Fruit fly (Drosophila melanogaster): ENCODE measurements around the gene Sulf1.

Sulf1 gene

DNA sequence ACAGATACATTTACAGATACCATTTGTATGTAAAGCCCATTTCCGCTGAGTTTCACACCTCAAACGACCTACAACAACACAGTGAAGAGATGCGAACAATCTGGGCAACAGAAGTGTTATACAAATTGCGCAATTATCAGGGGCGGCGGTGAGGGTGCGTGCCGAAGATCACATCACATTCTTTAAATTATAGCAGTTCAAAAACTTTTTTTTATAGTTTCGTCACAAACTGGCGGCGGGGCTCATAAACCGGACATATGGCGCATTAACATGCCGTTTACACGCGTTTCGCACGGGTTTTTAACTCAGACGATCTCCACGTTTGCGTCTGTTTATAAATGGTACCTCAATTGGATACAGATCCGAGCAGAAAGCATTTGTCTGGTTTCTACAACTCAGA lies 13.8 kb upstream of the Sulf1 start:
- TF ChIP-seq cic (GFP tag; optimal IDR thresholded peaks at IDR 0.05) (no peak), Crg-1 (GFP tag; optimal IDR thresholded peaks at IDR 0.05) (no peak), CG7101 (tag; optimal IDR thresholded peaks at IDR 0.05) (no peak), toe (GFP tag; optimal IDR thresholded peaks at IDR 0.05) (no peak), CG33017 (tag; optimal IDR thresholded peaks at IDR 0.05) (no peak), ovo (GFP tag; optimal IDR thresholded peaks at IDR 0.05) (no peak)

DNA sequence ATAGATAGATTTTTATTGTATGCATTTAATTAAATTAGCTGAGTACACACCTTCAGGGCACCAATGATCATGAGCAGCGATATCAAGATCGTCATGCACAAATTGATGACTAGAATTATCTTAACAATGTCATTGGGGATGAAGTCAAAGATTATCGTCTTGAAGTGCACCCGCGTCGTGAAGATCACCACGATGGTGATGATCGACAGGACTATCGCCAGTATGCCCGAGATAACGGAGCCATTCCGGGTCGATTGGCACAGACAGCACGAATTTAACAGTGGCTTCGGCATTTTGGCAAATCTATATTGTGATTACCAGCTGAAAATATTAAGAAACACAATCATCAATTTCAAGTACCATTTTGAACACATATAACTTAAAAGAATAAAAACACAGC lies 12.7 kb upstream of the Sulf1 start:
- TF ChIP-seq CG5204 (GFP tag; optimal IDR thresholded peaks at IDR 0.05) (no peak), CG14711 (tag; optimal IDR thresholded peaks at IDR 0.05) (no peak), CG12768 (GFP tag; optimal IDR thresholded peaks at IDR 0.05) (no peak), pad (GFP tag; optimal IDR thresholded peaks at IDR 0.05) (no peak), CG1620 (GFP tag; optimal IDR thresholded peaks at IDR 0.05) (no peak), CG7101 (tag; optimal IDR thresholded peaks at IDR 0.05) (no peak), CG11617 (GFP tag; optimal IDR thresholded peaks at IDR 0.05) (no peak), Clk (GFP tag; optimal IDR thresholded peaks at IDR 0.05) (no peak), Crg-1 (GFP tag; optimal IDR thresholded peaks at IDR 0.05) (no peak), ovo (GFP tag; optimal IDR thresholded peaks at IDR 0.05) (no peak), Mnt (GFP tag; optimal IDR thresholded peaks at IDR 0.05) (no peak), toe (GFP tag; optimal IDR thresholded peaks at IDR 0.05) (no peak)

dm6 chr3R:16351044-16351443 lies 11.7 kb upstream of the Sulf1 start:
- TF ChIP-seq cic (GFP tag; optimal IDR thresholded peaks at IDR 0.05) (no peak), tj (GFP tag; optimal IDR thresholded peaks at IDR 0.05) (no peak), CG14711 (tag; optimal IDR thresholded peaks at IDR 0.05) (no peak), Hr96 (GFP tag; optimal IDR thresholded peaks at IDR 0.05) (no peak), CG33017 (tag; optimal IDR thresholded peaks at IDR 0.05) (no peak), pad (GFP tag; optimal IDR thresholded peaks at IDR 0.05) (peak; percentile 20), Clk (GFP tag; optimal IDR thresholded peaks at IDR 0.05) (no peak), toe (GFP tag; optimal IDR thresholded peaks at IDR 0.05) (no peak)

DNA sequence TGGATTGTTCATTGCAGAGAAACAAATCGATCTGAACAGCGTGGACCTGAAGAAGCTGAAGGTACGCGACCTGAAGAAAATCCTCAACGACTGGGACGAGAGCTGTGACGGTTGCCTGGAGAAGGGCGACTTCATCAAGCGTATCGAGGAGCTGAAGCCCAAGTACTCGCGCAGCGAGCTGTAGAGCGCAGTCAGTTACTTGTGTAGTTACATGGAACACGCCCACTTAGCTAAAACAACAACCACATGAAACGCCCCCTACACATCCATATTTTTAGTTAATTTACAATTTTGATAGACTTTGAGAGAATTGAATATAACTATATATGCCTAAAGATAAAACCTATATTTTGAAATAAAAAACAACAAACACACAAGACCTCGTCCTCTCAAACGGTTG lies 11.0 kb upstream of the Sulf1 start:
- no peak for TF ChIP-seq CG1620 (GFP tag; optimal IDR thresholded peaks at IDR 0.05)
- no peak for TF ChIP-seq CG7101 (tag; optimal IDR thresholded peaks at IDR 0.05)
- no peak for TF ChIP-seq CG7045 (GFP tag; optimal IDR thresholded peaks at IDR 0.05)
- TF ChIP-seq cnc (optimal IDR thresholded peaks at IDR 0.05), result no peak
- TF ChIP-seq Mnt (GFP tag; optimal IDR thresholded peaks at IDR 0.05), result no peak
- no peak for TF ChIP-seq tj (GFP tag; optimal IDR thresholded peaks at IDR 0.05)
- no peak for TF ChIP-seq kay (GFP tag; ENCODE audit: borderline replicate concordance)
- TF ChIP-seq toe (GFP tag; optimal IDR thresholded peaks at IDR 0.05), result no peak
- TF ChIP-seq CG14711 (tag; optimal IDR thresholded peaks at IDR 0.05), result no peak
- TF ChIP-seq bab1 (GFP tag; optimal IDR thresholded peaks at IDR 0.05), result no peak
- TF ChIP-seq CG12768 (GFP tag; optimal IDR thresholded peaks at IDR 0.05), result no peak
- no peak for TF ChIP-seq cic (GFP tag; optimal IDR thresholded peaks at IDR 0.05)
- no peak for TF ChIP-seq CG11617 (GFP tag; optimal IDR thresholded peaks at IDR 0.05)
- TF ChIP-seq Crg-1 (GFP tag; optimal IDR thresholded peaks at IDR 0.05), result no peak
- TF ChIP-seq ovo (GFP tag; optimal IDR thresholded peaks at IDR 0.05), result no peak
- no peak for TF ChIP-seq pad (GFP tag; optimal IDR thresholded peaks at IDR 0.05)
- no peak for TF ChIP-seq Clk (GFP tag; optimal IDR thresholded peaks at IDR 0.05)
- TF ChIP-seq CG5204 (GFP tag; optimal IDR thresholded peaks at IDR 0.05), result no peak
- TF ChIP-seq Hr96 (GFP tag; optimal IDR thresholded peaks at IDR 0.05), result no peak

dm6 chr3R:16349111-16349655 lies 9.8 kb upstream of the Sulf1 start, which contains the start of the genes CG14879 and Manf:
Gene CG14879, minus strand, starts transcription at chr3R:16349226.
Gene Manf, plus strand, starts transcription at chr3R:16349404.
- TF ChIP-seq CG12768 (GFP tag; optimal IDR thresholded peaks at IDR 0.05), result no peak
- TF ChIP-seq bab1 (GFP tag; optimal IDR thresholded peaks at IDR 0.05), result peak; percentile 65
- peak; percentile 65 for TF ChIP-seq tj (GFP tag; optimal IDR thresholded peaks at IDR 0.05)
- TF ChIP-seq CG7101 (tag; optimal IDR thresholded peaks at IDR 0.05), result peak; percentile 19
- no peak for TF ChIP-seq cnc (optimal IDR thresholded peaks at IDR 0.05)
- peak; percentile 63 for TF ChIP-seq Mnt (GFP tag; optimal IDR thresholded peaks at IDR 0.05)
- no peak for TF ChIP-seq CG1620 (GFP tag; optimal IDR thresholded peaks at IDR 0.05)
- peak; percentile 13 for TF ChIP-seq pad (GFP tag; optimal IDR thresholded peaks at IDR 0.05)
- peak; percentile 43 for TF ChIP-seq cic (GFP tag; optimal IDR thresholded peaks at IDR 0.05)

DNA sequence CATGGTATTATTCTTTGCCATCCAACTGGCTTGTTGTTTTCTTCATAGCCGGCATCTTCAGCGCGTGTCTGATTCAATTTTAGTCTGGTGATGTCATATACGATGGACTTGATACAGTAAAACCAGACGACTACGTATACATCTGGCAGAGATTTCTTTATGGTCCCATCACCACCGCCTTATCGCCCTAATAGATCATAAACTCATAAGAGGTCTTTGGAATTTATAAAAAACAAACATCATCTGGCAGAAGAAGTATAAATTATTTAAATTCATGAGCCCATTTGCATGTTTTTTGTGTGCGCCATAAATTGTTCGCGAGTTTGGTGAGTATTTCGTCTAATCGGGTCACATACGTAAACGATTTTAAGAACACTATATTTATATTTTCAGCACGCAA lies 8.9 kb upstream of the Sulf1 start:
- TF ChIP-seq toe (GFP tag; optimal IDR thresholded peaks at IDR 0.05) (no peak), bab1 (GFP tag; optimal IDR thresholded peaks at IDR 0.05) (no peak), cic (GFP tag; optimal IDR thresholded peaks at IDR 0.05) (no peak), cnc (optimal IDR thresholded peaks at IDR 0.05) (no peak), CG12768 (GFP tag; optimal IDR thresholded peaks at IDR 0.05) (no peak), Crg-1 (GFP tag; optimal IDR thresholded peaks at IDR 0.05) (no peak), CG7101 (tag; optimal IDR thresholded peaks at IDR 0.05) (no peak), CG33017 (tag; optimal IDR thresholded peaks at IDR 0.05) (no peak), Mnt (GFP tag; optimal IDR thresholded peaks at IDR 0.05) (no peak), ovo (GFP tag; optimal IDR thresholded peaks at IDR 0.05) (no peak), CG14711 (tag; optimal IDR thresholded peaks at IDR 0.05) (no peak), pad (GFP tag; optimal IDR thresholded peaks at IDR 0.05) (no peak), CG1620 (GFP tag; optimal IDR thresholded peaks at IDR 0.05) (no peak)

Data from whole organism, adult.